Fruit fly (Drosophila melanogaster): Measurements from ENCODE around the gene tim.

tim gene

DNA sequence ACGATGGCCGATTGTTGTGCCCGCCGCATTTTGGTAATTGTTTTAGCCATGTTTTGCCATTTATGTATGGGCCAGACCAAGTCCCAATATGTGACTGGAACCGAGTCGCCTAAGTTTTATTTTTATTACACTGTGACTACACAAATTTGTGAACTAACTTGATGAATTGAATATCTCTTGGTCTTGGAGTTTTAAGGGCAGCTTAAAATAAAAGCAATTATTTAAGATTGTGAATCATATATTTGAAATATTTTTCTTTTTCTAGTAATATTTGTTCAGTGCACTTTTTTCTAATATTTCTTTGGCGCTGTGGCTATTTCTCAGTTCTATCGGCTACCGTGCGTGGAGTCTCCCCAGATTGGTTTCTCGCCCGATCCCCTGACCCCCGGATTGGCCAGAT lies 14.4 kb downstream of the tim start:
- no peak for TF ChIP-seq CrebA (GFP tag; optimal IDR thresholded peaks at IDR 0.05; ENCODE audit: borderline replicate concordance)
- TF ChIP-seq Hr78 (GFP tag; optimal IDR thresholded peaks at IDR 0.05), result no peak
- TF ChIP-seq foxo (GFP tag; optimal IDR thresholded peaks at IDR 0.05), result no peak
- no peak for TF ChIP-seq HLH106 (tag; optimal IDR thresholded peaks at IDR 0.05)
- no peak for TF ChIP-seq pan (optimal IDR thresholded peaks at IDR 0.05)
- no peak for TF ChIP-seq CG9705 (GFP tag; optimal IDR thresholded peaks at IDR 0.05)
- no peak for TF ChIP-seq N (GFP tag; optimal IDR thresholded peaks at IDR 0.05)
- TF ChIP-seq rgr (GFP tag; optimal IDR thresholded peaks at IDR 0.05), result no peak
- TF ChIP-seq OdsH (GFP tag; optimal IDR thresholded peaks at IDR 0.05), result no peak
- TF ChIP-seq Abd-B (GFP tag; optimal IDR thresholded peaks at IDR 0.05), result no peak
- TF ChIP-seq woc (GFP tag; optimal IDR thresholded peaks at IDR 0.05), result no peak
- no peak for TF ChIP-seq usp (GFP tag; optimal IDR thresholded peaks at IDR 0.05)
- TF ChIP-seq dmrt93B (GFP tag; optimal IDR thresholded peaks at IDR 0.05), result no peak
- TF ChIP-seq GATAd (GFP tag; optimal IDR thresholded peaks at IDR 0.05), result no peak
- no peak for TF ChIP-seq dl (GFP tag; optimal IDR thresholded peaks at IDR 0.05; ENCODE audit: insufficient read depth in 1 of 2, partially characterized antibody in 2 of 2)
- no peak for TF ChIP-seq Mio (GFP tag; optimal IDR thresholded peaks at IDR 0.05)
- TF ChIP-seq tai (GFP tag; optimal IDR thresholded peaks at IDR 0.05), result no peak
- no peak for TF ChIP-seq br (GFP tag; optimal IDR thresholded peaks at IDR 0.05)
- no peak for TF ChIP-seq Dif (GFP tag; optimal IDR thresholded peaks at IDR 0.05; ENCODE audit: partially characterized antibody)

DNA sequence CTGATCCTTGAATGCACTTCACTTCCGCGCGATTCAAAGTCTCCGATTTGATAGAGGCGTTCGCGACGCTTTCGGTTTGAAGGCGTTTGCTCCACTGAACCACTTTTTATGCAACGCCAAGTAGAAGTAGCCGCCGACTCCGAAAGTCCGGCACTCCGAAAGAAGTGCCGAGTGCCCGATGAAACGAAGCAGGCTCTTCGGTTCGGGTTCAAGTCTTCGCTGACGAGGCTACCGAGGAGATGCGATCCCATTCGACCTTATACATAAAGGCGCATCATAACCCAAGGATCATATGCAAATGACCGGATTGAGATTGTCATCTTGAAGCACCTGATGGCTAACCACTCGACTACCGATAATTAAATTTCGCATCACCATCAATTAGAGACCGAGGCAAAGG lies 16.9 kb downstream of the tim start, which contains the start of gene CG15414:
CG15414 (minus strand) TSS at position 101 of the 400 bp plus-strand sequence.
- no peak for TF ChIP-seq pan (optimal IDR thresholded peaks at IDR 0.05)
- TF ChIP-seq fru (GFP tag; optimal IDR thresholded peaks at IDR 0.05), result no peak

- TF ChIP-seq CG9705 (GFP tag; optimal IDR thresholded peaks at IDR 0.05), result no peak
- no peak for TF ChIP-seq Dfd (GFP tag; optimal IDR thresholded peaks at IDR 0.05)
- TF ChIP-seq Dif (GFP tag; optimal IDR thresholded peaks at IDR 0.05; ENCODE audit: partially characterized antibody), result no peak
- no peak for TF ChIP-seq tai (GFP tag; optimal IDR thresholded peaks at IDR 0.05)
- TF ChIP-seq pan (optimal IDR thresholded peaks at IDR 0.05), result no peak
- no peak for TF ChIP-seq dl (GFP tag; optimal IDR thresholded peaks at IDR 0.05; ENCODE audit: insufficient read depth in 1 of 2, partially characterized antibody in 2 of 2)
- TF ChIP-seq sv (GFP tag; optimal IDR thresholded peaks at IDR 0.05), result no peak
- no peak for TF ChIP-seq lola (GFP tag; optimal IDR thresholded peaks at IDR 0.05)
- no peak for TF ChIP-seq HLH106 (tag; optimal IDR thresholded peaks at IDR 0.05)
- TF ChIP-seq Mio (GFP tag; optimal IDR thresholded peaks at IDR 0.05), result no peak
- no peak for TF ChIP-seq CrebA (GFP tag; optimal IDR thresholded peaks at IDR 0.05; ENCODE audit: borderline replicate concordance)
- no peak for TF ChIP-seq dsf (GFP tag; optimal IDR thresholded peaks at IDR 0.05; ENCODE audit: borderline replicate concordance)
- TF ChIP-seq Abd-B (GFP tag; optimal IDR thresholded peaks at IDR 0.05), result no peak
- TF ChIP-seq GATAd (GFP tag; optimal IDR thresholded peaks at IDR 0.05), result no peak
- no peak for TF ChIP-seq jim (GFP tag; optimal IDR thresholded peaks at IDR 0.05)
These were observed 22.4 kb downstream of the tim start for dm6 chr2L:3485506-3485905.

DNA sequence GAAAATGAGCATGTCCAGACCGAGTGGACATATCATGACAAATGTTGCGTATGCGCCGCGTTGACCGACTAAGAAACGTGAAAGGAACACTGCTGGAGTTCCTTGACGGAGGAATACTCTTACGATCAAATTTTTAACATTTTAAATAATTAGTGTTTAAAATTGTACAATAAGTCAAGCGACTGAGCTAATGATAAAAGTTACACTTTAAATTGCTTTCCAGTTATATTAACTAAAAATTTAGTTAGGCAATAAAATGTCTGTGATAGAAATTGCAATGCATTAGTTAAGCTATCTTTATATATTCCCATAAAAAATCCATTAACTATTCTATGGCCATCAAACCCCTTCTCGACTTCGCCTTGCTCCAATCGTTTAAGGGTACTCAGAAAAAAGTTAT lies 23.2 kb downstream of the tim start:
- no peak for TF ChIP-seq Rel (GFP tag; optimal IDR thresholded peaks at IDR 0.05)
- no peak for TF ChIP-seq Rel (tag; optimal IDR thresholded peaks at IDR 0.05)
- TF ChIP-seq Hr83 (GFP tag; optimal IDR thresholded peaks at IDR 0.05; ENCODE audit: poor library complexity, severe bottlenecking), result no peak
- no peak for TF ChIP-seq sage (GFP tag; optimal IDR thresholded peaks at IDR 0.05)
- TF ChIP-seq dsf (GFP tag; optimal IDR thresholded peaks at IDR 0.05; ENCODE audit: borderline replicate concordance), result no peak
- TF ChIP-seq CG9705 (GFP tag; optimal IDR thresholded peaks at IDR 0.05), result no peak
- TF ChIP-seq Abd-B (GFP tag; optimal IDR thresholded peaks at IDR 0.05), result no peak
- TF ChIP-seq brk (GFP tag; optimal IDR thresholded peaks at IDR 0.05), result no peak
- no peak for TF ChIP-seq lola (GFP tag; optimal IDR thresholded peaks at IDR 0.05)
- TF ChIP-seq Vsx2 (GFP tag; optimal IDR thresholded peaks at IDR 0.05; ENCODE audit: partially characterized antibody), result no peak
- TF ChIP-seq h (GFP tag; optimal IDR thresholded peaks at IDR 0.05), result no peak
- TF ChIP-seq CrebA (GFP tag; optimal IDR thresholded peaks at IDR 0.05; ENCODE audit: borderline replicate concordance), result no peak
- TF ChIP-seq Myc (optimal IDR thresholded peaks at IDR 0.05), result no peak
- TF ChIP-seq tai (GFP tag; optimal IDR thresholded peaks at IDR 0.05), result no peak
- TF ChIP-seq N (GFP tag; optimal IDR thresholded peaks at IDR 0.05), result no peak
- TF ChIP-seq psq (GFP tag; optimal IDR thresholded peaks at IDR 0.05), result no peak
- TF ChIP-seq br (GFP tag; optimal IDR thresholded peaks at IDR 0.05), result no peak
- no peak for TF ChIP-seq ey (GFP tag; optimal IDR thresholded peaks at IDR 0.05)
- no peak for TF ChIP-seq Jra (GFP tag; optimal IDR thresholded peaks at IDR 0.05)
- no peak for TF ChIP-seq woc (GFP tag; optimal IDR thresholded peaks at IDR 0.05)
